Worm (Caenorhabditis elegans) whole organism, mixed stage, embryonic: Measurements from ENCODE around the gene gpa-7.

ENCODE experiments used
- M03D4.4 ChIP-seq: sonication (generic microtip); optimal IDR thresholded peaks from 2 replicates; lab custom pipeline; 2017; ENCODE audit warnings: mild to moderate bottlenecking, missing genetic modification characterization, missing compliant biosample characterization
- bed-3 ChIP-seq: fragments of 200-800 bp; sonication (Bioruptor generic); optimal IDR thresholded peaks from 3 replicates; lab custom pipeline; 2018; ENCODE audit warnings: mild to moderate bottlenecking, missing genetic modification characterization, moderate library complexity, missing compliant biosample characterization
- blmp-1 ChIP-seq: fragments of 150-350 bp; optimal IDR thresholded peaks from 2 replicates; lab custom pipeline; 2014; ENCODE audit warnings: missing biosample characterization, missing genetic modification characterization
- ceh-43 ChIP-seq: fragments of 200-800 bp; sonication (Bioruptor generic); optimal IDR thresholded peaks from 2 replicates; lab custom pipeline; 2018; ENCODE audit warnings: mild to moderate bottlenecking, missing genetic modification characterization, moderate library complexity, missing compliant biosample characterization
- ceh-83 ChIP-seq: fragments of 200-800 bp; sonication (Bioruptor generic); optimal IDR thresholded peaks from 2 replicates; lab custom pipeline; 2018; ENCODE audit warnings: mild to moderate bottlenecking, missing genetic modification characterization, missing compliant biosample characterization
- ces-1 ChIP-seq: fragments of 150-350 bp; optimal IDR thresholded peaks from 2 replicates; lab custom pipeline; 2014; ENCODE audit warnings: missing biosample characterization, missing genetic modification reagents, missing genetic modification characterization
- cnd-1 ChIP-seq: fragments of 200-800 bp; sonication (Bioruptor generic); optimal IDR thresholded peaks from 2 replicates; lab custom pipeline; 2018; ENCODE audit warnings: mild to moderate bottlenecking, missing genetic modification characterization, missing compliant biosample characterization
- elt-1 ChIP-seq: sonication (generic microtip); optimal IDR thresholded peaks from 2 replicates; lab custom pipeline; 2017; ENCODE audit warnings: missing genetic modification characterization, mild to moderate bottlenecking, missing compliant biosample characterization, antibody characterized with exemption, moderate library complexity, borderline replicate concordance; ENCODE audit not compliant: insufficient read depth
- elt-3 ChIP-seq: fragments of 150-350 bp; optimal IDR thresholded peaks from 2 replicates; lab custom pipeline; 2014; ENCODE audit warnings: missing biosample characterization, missing genetic modification characterization
- ham-2 ChIP-seq: fragments of 200-800 bp; sonication (Bioruptor generic); optimal IDR thresholded peaks from 2 replicates; lab custom pipeline; 2018; ENCODE audit warnings: mild to moderate bottlenecking, missing genetic modification characterization, missing compliant biosample characterization
- hlh-1 ChIP-seq: fragments of 150-350 bp; optimal IDR thresholded peaks from 2 replicates; lab custom pipeline; 2014; ENCODE audit warnings: missing biosample characterization, missing genetic modification reagents, missing genetic modification characterization
- lin-13 ChIP-seq: fragments of 150-350 bp; optimal IDR thresholded peaks from 2 replicates; lab custom pipeline; 2014; ENCODE audit warnings: missing biosample characterization, missing genetic modification characterization
- lin-32 ChIP-seq: fragments of 200-800 bp; sonication (Bioruptor generic); optimal IDR thresholded peaks from 2 replicates; lab custom pipeline; 2018; ENCODE audit warnings: mild to moderate bottlenecking, missing genetic modification characterization, missing compliant biosample characterization
- lsy-2 ChIP-seq: fragments of 150-350 bp; optimal IDR thresholded peaks from 2 replicates; lab custom pipeline; 2014; ENCODE audit warnings: missing biosample characterization, missing genetic modification characterization
- mab-5 ChIP-seq: fragments of 150-350 bp; optimal IDR thresholded peaks from 2 replicates; lab custom pipeline; 2014; ENCODE audit warnings: missing biosample characterization, missing genetic modification characterization
- mep-1 ChIP-seq: fragments of 150-350 bp; optimal IDR thresholded peaks from 2 replicates; lab custom pipeline; 2017; ENCODE audit warnings: missing biosample characterization, missing genetic modification reagents, missing genetic modification characterization, inconsistent platforms
- nhr-237 ChIP-seq: fragments of 150-350 bp; optimal IDR thresholded peaks from 2 replicates; lab custom pipeline; 2014; ENCODE audit warnings: missing biosample characterization, missing genetic modification characterization
- nhr-28 ChIP-seq: fragments of 150-350 bp; optimal IDR thresholded peaks from 2 replicates; lab custom pipeline; 2014; ENCODE audit warnings: missing biosample characterization, missing genetic modification characterization
- nhr-76 ChIP-seq: sonication (generic microtip); optimal IDR thresholded peaks from 2 replicates; lab custom pipeline; 2017; ENCODE audit warnings: missing biosample characterization, missing genetic modification characterization
- pha-4 ChIP-seq: fragments of 150-350 bp; optimal IDR thresholded peaks from 2 replicates; lab custom pipeline; 2018; ENCODE audit warnings: missing biosample characterization, missing genetic modification reagents, missing genetic modification characterization
- snpc-4 ChIP-seq: fragments of 150-350 bp; optimal IDR thresholded peaks from 2 replicates; lab custom pipeline; 2014; ENCODE audit warnings: missing biosample characterization, missing genetic modification characterization
- sptf-1 ChIP-seq: sonication (generic microtip); optimal IDR thresholded peaks from 2 replicates; lab custom pipeline; 2017; ENCODE audit warnings: mild to moderate bottlenecking, missing genetic modification characterization, moderate library complexity, missing compliant biosample characterization
- tbx-8 ChIP-seq: fragments of 200-800 bp; sonication (Bioruptor generic); optimal IDR thresholded peaks from 2 replicates; lab custom pipeline; 2018; ENCODE audit warnings: mild to moderate bottlenecking, missing genetic modification characterization, moderate library complexity, missing compliant biosample characterization
- unc-120 ChIP-seq: sonication (generic microtip); optimal IDR thresholded peaks from 2 replicates; lab custom pipeline; 2017; ENCODE audit warnings: missing genetic modification characterization, missing compliant biosample characterization; ENCODE audit not compliant: poor library complexity, severe bottlenecking
- unc-39 ChIP-seq: fragments of 150-350 bp; optimal IDR thresholded peaks from 2 replicates; lab custom pipeline; 2014; ENCODE audit warnings: missing biosample characterization, missing genetic modification characterization
- unc-62 ChIP-seq: fragments of 150-350 bp; optimal IDR thresholded peaks from 2 replicates; lab custom pipeline; 2014; ENCODE audit warnings: missing biosample characterization, missing genetic modification reagents, missing genetic modification characterization
- zip-8 ChIP-seq: fragments of 150-350 bp; optimal IDR thresholded peaks from 2 replicates; lab custom pipeline; 2014; ENCODE audit warnings: missing biosample characterization, missing genetic modification characterization

Gene gpa-7

DNA sequence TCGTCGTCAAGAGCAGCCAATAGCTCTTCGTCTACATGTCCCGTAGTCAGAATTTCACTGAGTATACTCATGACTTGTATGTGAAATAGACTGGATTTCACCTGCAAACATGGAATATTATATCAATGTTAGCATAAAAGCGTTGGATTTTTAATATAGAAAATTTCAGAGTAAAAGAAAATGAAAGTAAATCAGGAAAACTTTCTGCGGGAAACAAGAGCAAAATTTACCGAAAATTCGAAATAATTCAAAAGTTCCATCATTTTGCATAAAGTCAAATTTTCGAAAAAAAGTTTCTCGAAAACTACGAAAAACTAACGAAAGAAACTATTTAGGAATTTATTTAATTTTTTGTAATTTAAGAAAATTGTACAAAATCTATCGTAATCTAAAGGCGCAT lies 14.0 kb downstream of the gpa-7 start, which contains the start of gene F13B12.6:
F13B12.6 (minus strand) TSS at position 101 of the 400 bp plus-strand sequence.
- TF ChIP-seq lin-32 (GFP tag; lab: Kevin White, UChicago): no peak
- TF ChIP-seq mab-5: no peak
- TF ChIP-seq hlh-1 (tag; lab: Kevin White, UChicago): no peak
- TF ChIP-seq elt-3 (tag; lab: Kevin White, UChicago): no peak
- no peak for TF ChIP-seq lsy-2 (tag; lab: Kevin White, UChicago)
- TF ChIP-seq M03D4.4 (tag; lab: Kevin White, UChicago): no peak
- no peak for TF ChIP-seq lin-13
- TF ChIP-seq ces-1 (GFP tag; lab: Kevin White, UChicago): no peak
- TF ChIP-seq zip-8 (tag; lab: Kevin White, UChicago): no peak
- no peak for TF ChIP-seq unc-62 (GFP tag; lab: Kevin White, UChicago)
- no peak for TF ChIP-seq tbx-8 (GFP tag; lab: Kevin White, UChicago)
- TF ChIP-seq snpc-4 (tag; lab: Kevin White, UChicago): no peak
- TF ChIP-seq nhr-76: no peak
- TF ChIP-seq nhr-237: no peak
- no peak for TF ChIP-seq sptf-1
- TF ChIP-seq mep-1 (tag; lab: Kevin White, UChicago): no peak
- no peak for TF ChIP-seq blmp-1 (tag; lab: Kevin White, UChicago)
- TF ChIP-seq unc-39: no peak
- TF ChIP-seq, all 35 proteins: peak for 0

DNA sequence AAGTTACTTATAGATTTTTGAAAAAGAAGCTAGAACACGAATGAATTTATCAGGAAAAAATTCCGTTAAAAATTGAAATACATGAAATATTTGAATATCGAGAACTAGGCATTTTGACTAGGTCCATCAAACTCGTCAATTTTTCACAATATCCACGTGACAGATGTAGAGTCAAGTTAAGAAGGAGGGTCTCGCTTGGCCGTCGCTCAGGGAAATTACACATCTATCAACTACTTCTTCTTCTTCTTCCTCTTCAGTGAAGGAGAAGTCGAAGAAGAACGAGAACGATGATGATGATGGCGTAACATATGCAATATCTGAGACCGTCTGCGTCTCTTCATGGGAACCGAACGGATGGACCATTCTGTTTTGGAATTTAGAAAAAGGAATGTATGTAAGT lies 16.1 kb downstream of the gpa-7 start:
- no peak for TF ChIP-seq ceh-83 (GFP tag; lab: Kevin White, UChicago)
- peak; percentile 38 for TF ChIP-seq hlh-1 (tag; lab: Kevin White, UChicago)
- TF ChIP-seq nhr-76: no peak
- TF ChIP-seq unc-120 (tag; lab: Kevin White, UChicago): peak; percentile 30
- no peak for TF ChIP-seq M03D4.4 (tag; lab: Kevin White, UChicago)
- peak; percentile 75 for TF ChIP-seq unc-62 (GFP tag; lab: Kevin White, UChicago)

DNA sequence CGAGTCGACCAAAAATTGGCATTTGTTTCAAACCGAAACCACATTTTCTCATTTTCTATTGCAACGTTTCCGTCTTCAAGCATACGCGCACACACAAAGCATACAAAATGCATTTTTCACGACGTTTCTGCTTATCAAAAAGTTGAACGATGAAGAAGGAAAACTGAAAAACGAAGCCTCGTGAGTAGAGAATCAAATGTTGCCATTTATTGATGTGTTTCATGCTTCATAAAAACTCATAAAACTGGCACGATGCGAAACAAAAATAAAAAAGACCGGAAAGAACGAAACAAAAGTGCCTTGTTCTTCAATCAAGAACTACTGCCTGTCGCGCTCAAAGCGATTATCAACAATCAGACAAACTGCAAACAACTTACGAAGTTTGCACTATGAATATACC lies 16.6 kb downstream of the gpa-7 start:
- TF ChIP-seq pha-4 (tag; lab: Kevin White, UChicago) (no peak), cnd-1 (tag; lab: Kevin White, UChicago) (no peak), mab-5 (no peak), tbx-8 (GFP tag; lab: Kevin White, UChicago) (no peak), ces-1 (GFP tag; lab: Kevin White, UChicago) (no peak), bed-3 (GFP tag; lab: Kevin White, UChicago) (no peak), zip-8 (tag; lab: Kevin White, UChicago) (no peak), lsy-2 (tag; lab: Kevin White, UChicago) (no peak)

DNA sequence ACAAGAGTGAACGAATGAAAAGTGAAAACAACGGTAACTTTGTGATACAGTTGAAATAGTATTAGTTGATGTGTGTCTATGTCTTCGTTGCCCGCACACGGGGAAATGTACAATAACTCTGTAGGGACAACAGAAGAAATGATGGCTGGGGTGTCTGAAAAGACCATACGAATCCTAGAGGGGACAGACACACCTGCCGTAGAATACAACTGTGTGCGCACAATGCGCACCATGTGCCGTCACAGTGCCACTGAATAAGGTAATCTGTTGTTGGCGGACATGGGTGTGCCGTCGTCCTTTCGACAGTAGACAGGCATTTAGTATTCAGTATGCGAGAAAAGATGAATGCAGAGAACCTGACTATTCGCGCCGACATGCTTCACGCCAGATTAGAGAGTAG lies 17.4 kb downstream of the gpa-7 start:
- peak; percentile 2 for TF ChIP-seq ham-2 (GFP tag; lab: Kevin White, UChicago)
- TF ChIP-seq cnd-1 (tag; lab: Kevin White, UChicago): peak; percentile 35
- no peak for TF ChIP-seq mab-5
- TF ChIP-seq lin-32 (GFP tag; lab: Kevin White, UChicago): peak; percentile 57
- TF ChIP-seq nhr-28 (tag; lab: Kevin White, UChicago): no peak
- TF ChIP-seq pha-4 (tag; lab: Kevin White, UChicago): peak; percentile 61

DNA sequence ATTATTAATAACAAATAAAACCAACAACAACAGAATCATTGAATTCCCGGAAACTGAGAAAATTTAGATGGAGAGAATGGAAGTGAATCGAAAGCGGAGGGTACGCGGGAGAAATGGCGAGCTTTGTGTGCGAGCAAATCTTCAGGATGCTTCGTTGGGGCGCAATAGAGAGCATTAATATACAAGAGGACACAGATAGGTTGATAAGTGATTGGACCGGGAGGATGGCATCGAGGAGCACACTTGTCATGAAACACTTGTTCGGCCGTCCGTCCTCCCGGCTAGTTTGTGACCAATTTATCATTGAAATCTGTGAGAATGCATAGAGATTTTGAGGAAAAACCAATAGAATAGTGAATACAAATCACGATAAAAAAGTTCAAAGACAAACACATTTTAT lies 18.4 kb downstream of the gpa-7 start:
- TF ChIP-seq unc-120 (tag; lab: Kevin White, UChicago): peak; percentile 51
- TF ChIP-seq hlh-1 (tag; lab: Kevin White, UChicago): peak; percentile 64
- TF ChIP-seq nhr-76: no peak

DNA sequence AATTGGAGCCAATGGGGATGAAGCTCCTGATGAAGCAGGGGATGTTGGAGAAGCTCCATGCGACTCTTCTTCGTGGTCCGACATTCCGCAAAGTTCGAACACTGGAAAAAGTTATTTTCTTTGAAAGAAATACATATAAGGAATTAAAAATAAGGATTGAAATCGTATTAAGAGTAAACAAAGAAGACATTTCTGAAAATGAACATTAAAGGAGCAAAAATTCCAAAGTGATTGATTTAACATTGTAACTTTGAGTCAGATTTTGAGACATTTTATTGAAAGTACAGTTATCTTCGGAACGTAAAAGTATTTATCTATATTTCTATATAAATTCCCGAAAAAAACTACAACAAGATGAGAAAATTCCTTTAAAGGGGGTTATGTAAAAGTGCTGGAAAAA lies 20.7 kb downstream of the gpa-7 start, which contains the start of gene F13B12.1:
F13B12.1 (minus strand) TSS at position 101 of the 400 bp plus-strand sequence.
- TF ChIP-seq pha-4 (tag; lab: Kevin White, UChicago) (no peak), ceh-83 (GFP tag; lab: Kevin White, UChicago) (no peak), lsy-2 (tag; lab: Kevin White, UChicago) (no peak)

DNA sequence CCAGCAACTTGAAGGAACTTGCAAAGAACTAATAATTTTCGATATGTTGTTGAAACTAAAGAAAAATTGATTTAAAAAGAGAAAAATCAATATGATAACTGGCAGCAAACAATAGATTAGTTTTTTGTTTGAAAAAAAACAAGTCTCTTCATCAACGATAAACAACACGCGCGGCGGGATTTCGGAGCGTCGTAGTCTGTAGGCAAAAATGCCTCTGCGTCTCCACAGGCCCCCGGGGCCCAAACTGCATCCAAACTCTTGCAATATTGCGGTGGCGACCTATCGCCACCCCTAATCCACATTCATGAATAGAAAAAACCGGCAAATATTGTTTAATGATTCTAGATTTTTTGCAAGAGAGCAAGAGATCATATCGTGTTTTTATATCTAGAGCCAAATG lies 21.3 kb downstream of the gpa-7 start:
- no peak for TF ChIP-seq lin-13
- no peak for TF ChIP-seq elt-1 (tag; lab: Kevin White, UChicago)
- peak; percentile 27 for TF ChIP-seq lsy-2 (tag; lab: Kevin White, UChicago)
- TF ChIP-seq ceh-43: no peak
- no peak for TF ChIP-seq ces-1 (GFP tag; lab: Kevin White, UChicago)
- TF ChIP-seq, all 35 proteins: peak for 1
